Fruit fly (Drosophila melanogaster): ENCODE data around the gene bbx.

DNA sequence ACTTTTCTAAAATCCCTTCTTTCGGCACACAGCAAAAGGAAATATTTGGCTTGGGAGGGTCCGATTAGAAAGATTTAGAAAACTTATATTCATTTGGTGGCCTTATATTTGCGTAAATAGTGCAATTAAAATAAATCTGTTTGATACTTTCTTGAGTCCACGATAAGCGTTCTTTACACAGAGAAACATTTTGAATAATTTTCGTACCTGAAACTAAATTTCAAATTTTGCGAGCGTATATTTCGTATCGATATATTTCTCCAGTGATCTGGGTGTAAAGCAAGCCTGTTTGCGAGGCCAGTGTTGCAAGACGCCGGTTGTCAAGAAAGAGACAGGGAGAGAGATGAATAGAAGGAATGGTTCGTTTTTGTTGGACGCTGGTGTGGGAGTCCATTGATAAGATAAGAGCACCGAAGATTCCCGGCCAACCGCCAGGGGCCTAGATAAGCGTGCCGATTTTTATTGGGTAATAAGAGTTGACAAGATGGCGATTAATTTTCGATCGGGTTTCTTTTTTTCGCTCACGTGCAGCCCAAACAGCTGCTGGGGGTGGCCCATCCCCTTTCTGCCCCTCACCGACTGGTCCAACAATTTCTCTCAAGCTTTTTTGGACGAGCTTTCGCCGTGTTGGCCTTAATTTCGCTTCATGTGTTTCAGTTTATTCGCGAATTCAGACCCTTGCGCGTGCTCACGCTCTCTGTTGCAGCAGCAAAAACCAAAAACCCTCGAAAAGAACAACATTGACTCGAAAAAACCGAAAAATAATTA is 11.0 kb downstream of the bbx start, which contains the start of gene slgA:
- TF ChIP-seq CG8478 (optimal IDR thresholded peaks at IDR 0.05) (no peak), CTCF (optimal IDR thresholded peaks at IDR 0.05) (no peak)
